Worm (Caenorhabditis elegans) whole organism, L4 larva: Measurements from ENCODE around the gene F35E12.9.

Experiments used
- F10B5.3 ChIP-seq: sonication (generic microtip); optimal IDR thresholded peaks from 2 replicates; lab custom pipeline; 2016; ENCODE audit warnings: mild to moderate bottlenecking, missing genetic modification characterization, missing compliant biosample characterization
- F49E8.2 ChIP-seq: sonication (generic microtip); optimal IDR thresholded peaks from 2 replicates; lab custom pipeline; 2016; ENCODE audit warnings: missing compliant biosample characterization, mild to moderate bottlenecking, missing genetic modification characterization, borderline replicate concordance
- aly-2 ChIP-seq: sonication (generic microtip); optimal IDR thresholded peaks from 2 replicates; lab custom pipeline; 2018; ENCODE audit warnings: missing biosample characterization, missing genetic modification characterization
- ama-1 ChIP-seq: fragments of 150-350 bp; optimal IDR thresholded peaks from 2 replicates; lab custom pipeline; 2014; ENCODE audit warnings: inconsistent platforms, mixed read lengths
- egl-27 ChIP-seq: sonication (generic microtip); optimal IDR thresholded peaks from 3 replicates; lab custom pipeline; 2017; ENCODE audit warnings: missing biosample characterization, missing genetic modification reagents, missing genetic modification characterization
- fkh-10 ChIP-seq: fragments of 150-350 bp; optimal IDR thresholded peaks from 2 replicates; lab custom pipeline; 2014; ENCODE audit warnings: missing biosample characterization, missing genetic modification reagents, missing genetic modification characterization
- madf-5 ChIP-seq, 2 experiments: fragments of 200-800 bp; sonication (Bioruptor generic); IDR thresholded peaks; 2 replicates each; pipeline ENCODE4 v1.3.6; 2022; ENCODE audit warnings: missing compliant biosample characterization in 2 of 2, missing genetic modification characterization in 2 of 2
- mep-1 ChIP-seq: fragments of 150-350 bp; sonication (generic microtip); optimal IDR thresholded peaks from 3 replicates; lab custom pipeline; 2014; ENCODE audit warnings: missing biosample characterization, missing genetic modification characterization
- nhr-102 ChIP-seq: sonication (generic microtip); optimal IDR thresholded peaks from 2 replicates; lab custom pipeline; 2016; ENCODE audit warnings: mild to moderate bottlenecking, missing genetic modification characterization, moderate library complexity, missing compliant biosample characterization
- php-3 ChIP-seq: fragments of 200-800 bp; sonication (Bioruptor generic); IDR thresholded peaks from 2 replicates; pipeline ENCODE4 v1.3.6; 2022; ENCODE audit warnings: missing genetic modification reagents, missing genetic modification characterization, missing compliant biosample characterization
- snpc-4 ChIP-seq: fragments of 150-350 bp; optimal IDR thresholded peaks from 2 replicates; lab custom pipeline; 2014; ENCODE audit warnings: missing biosample characterization, missing genetic modification characterization
- unc-62 ChIP-seq, 3 experiments: fragments of 150-350 bp in 1 of 3; sonication (generic microtip); optimal IDR thresholded peaks in 2 of 3; peaks in 1 of 3; 1 replicate in 1 of 3; 2 replicates in 2 of 3; lab custom pipeline; 2014 to 2017; ENCODE audit warnings: missing biosample characterization in 3 of 3, missing genetic modification characterization in 3 of 3, missing genetic modification reagents in 3 of 3, missing genotype in 1 of 3
- zfp-3 ChIP-seq: fragments of 200-800 bp; sonication (Bioruptor generic); conservative IDR thresholded peaks from 2 replicates; pipeline ENCODE4 v1.3.6; 2022; ENCODE audit warnings: missing genetic modification reagents, missing genetic modification characterization, missing compliant biosample characterization
- ztf-11 ChIP-seq: fragments of 150-350 bp; optimal IDR thresholded peaks from 2 replicates; lab custom pipeline; 2014; ENCODE audit warnings: missing biosample characterization, missing genetic modification characterization

- TF ChIP-seq unc-62 (GFP tag; optimal IDR thresholded peaks at IDR 0.05 in 1 of 2; lab: Kevin White, UChicago), result no peak
- no peak for TF ChIP-seq unc-62 (tag; optimal IDR thresholded peaks at IDR 0.05; lab: Kevin White, UChicago)
- peak; percentile 1 for TF ChIP-seq mep-1 (tag; lab: Kevin White, UChicago)
- no peak for TF ChIP-seq F49E8.2 (tag; lab: Kevin White, UChicago)
- TF ChIP-seq php-3 (GFP tag; lab: Robert Waterston, UW), result no peak
- TF ChIP-seq zfp-3 (GFP tag; lab: Robert Waterston, UW), result no peak
- no peak for TF ChIP-seq F10B5.3 (tag; lab: Kevin White, UChicago)
- no peak for TF ChIP-seq aly-2
- TF ChIP-seq fkh-10 (GFP tag; lab: Kevin White, UChicago), result no peak
- no peak for TF ChIP-seq snpc-4 (tag; lab: Kevin White, UChicago)
- TF ChIP-seq egl-27 (tag; lab: Kevin White, UChicago), result no peak
- TF ChIP-seq nhr-102 (tag; lab: Kevin White, UChicago), result no peak
- TF ChIP-seq ztf-11 (tag; lab: Kevin White, UChicago), result no peak
- TF ChIP-seq ama-1 (lab: Kevin White, UChicago), result no peak
- no peak for TF ChIP-seq madf-5 (GFP tag; IDR thresholded peaks at IDR 0.05; lab: Robert Waterston, UW)
These were observed 11.6 kb upstream of the F35E12.9 start, which contains the start of gene F20G2.2 for ce11 chrV:13756359-13757091.
